Fruit fly (Drosophila melanogaster) whole organism, embryonic: ENCODE measurements around the gene Myo10A.

ENCODE experiments used
- Abd-B ChIP-seq: fragments of 200-800 bp; sonication (Bioruptor generic); optimal IDR thresholded peaks from 2 replicates; lab custom pipeline; 2018; ENCODE audit warnings: missing biosample characterization, mild to moderate bottlenecking, missing genetic modification characterization, moderate library complexity
- Aef1 ChIP-seq: fragments of 200-800 bp; sonication (Bioruptor generic); IDR thresholded peaks from 3 replicates; pipeline ENCODE4 v1.3.6; 2022; ENCODE audit warnings: missing biosample characterization, missing genetic modification characterization
- Atf3 ChIP-seq: fragments of 200-800 bp; sonication (Bioruptor generic); optimal IDR thresholded peaks from 3 replicates; lab custom pipeline; 2016; ENCODE audit warnings: missing biosample characterization, missing genetic modification characterization
- Atf6 ChIP-seq: fragments of 200-800 bp; sonication (Bioruptor generic); IDR thresholded peaks from 2 replicates; pipeline ENCODE4 v1.3.6; 2022; ENCODE audit warnings: missing biosample characterization, missing genetic modification characterization
- BEAF-32 ChIP-seq: fragments of 200-800 bp; sonication (Bioruptor generic); optimal IDR thresholded peaks from 3 replicates; lab custom pipeline; 2017; ENCODE audit warnings: missing biosample characterization, missing genetic modification characterization, mild to moderate bottlenecking, moderate library complexity, missing genetic modification reagents
- Bgb ChIP-seq: fragments of 200-800 bp; sonication (Bioruptor generic); IDR thresholded peaks from 2 replicates; pipeline ENCODE4 v1.3.6; 2022; ENCODE audit warnings: missing biosample characterization, missing genetic modification characterization; ENCODE audit not compliant: partially characterized antibody
- CG10979 ChIP-seq: fragments of 200-800 bp; sonication (Bioruptor generic); optimal IDR thresholded peaks from 2 replicates; lab custom pipeline; 2018; ENCODE audit warnings: missing biosample characterization, mild to moderate bottlenecking, missing genetic modification characterization, moderate library complexity
- CG12299 ChIP-seq: fragments of 200-800 bp; sonication (Bioruptor generic); optimal IDR thresholded peaks from 2 replicates; lab custom pipeline; 2018; ENCODE audit warnings: missing biosample characterization, mild to moderate bottlenecking, missing genetic modification characterization
- CG12769 ChIP-seq: fragments of 200-800 bp; sonication (Bioruptor generic); optimal IDR thresholded peaks from 2 replicates; lab custom pipeline; 2019; ENCODE audit warnings: missing biosample characterization, mild to moderate bottlenecking, missing genetic modification characterization, moderate library complexity
- CG13287 ChIP-seq: fragments of 200-800 bp; sonication (Bioruptor generic); IDR thresholded peaks from 2 replicates; pipeline ENCODE4 v1.3.6; 2022; ENCODE audit warnings: missing biosample characterization, missing genetic modification characterization; ENCODE audit not compliant: partially characterized antibody
- CG14050 ChIP-seq: fragments of 200-800 bp; sonication (Bioruptor generic); IDR thresholded peaks from 3 replicates; pipeline ENCODE4 v1.3.6; 2022; ENCODE audit warnings: missing biosample characterization, missing genetic modification characterization
- CG15269 ChIP-seq: fragments of 200-800 bp; sonication (Bioruptor generic); optimal IDR thresholded peaks from 2 replicates; lab custom pipeline; 2018; ENCODE audit warnings: missing biosample characterization, mild to moderate bottlenecking, missing genetic modification characterization, moderate library complexity
- CG15601 ChIP-seq: fragments of 200-800 bp; sonication (Bioruptor generic); optimal IDR thresholded peaks from 3 replicates; lab custom pipeline; 2019; ENCODE audit warnings: missing biosample characterization, mild to moderate bottlenecking, missing genetic modification characterization, moderate library complexity
- CG1603 ChIP-seq: fragments of 200-800 bp; sonication (Bioruptor generic); optimal IDR thresholded peaks from 2 replicates; lab custom pipeline; 2019; ENCODE audit warnings: missing biosample characterization, mild to moderate bottlenecking, missing genetic modification characterization, moderate library complexity
- CG17186 ChIP-seq: fragments of 200-800 bp; sonication (Bioruptor generic); optimal IDR thresholded peaks from 3 replicates; lab custom pipeline; 2017; ENCODE audit warnings: missing biosample characterization, missing genetic modification reagents, missing genetic modification characterization
- CG17328 ChIP-seq: fragments of 200-800 bp; sonication (Bioruptor generic); IDR thresholded peaks from 2 replicates; pipeline ENCODE4 v1.3.6; 2022; ENCODE audit warnings: missing biosample characterization, missing genetic modification characterization
- CG2120 ChIP-seq: fragments of 200-800 bp; sonication (Bioruptor generic); optimal IDR thresholded peaks from 3 replicates; lab custom pipeline; 2016; ENCODE audit warnings: missing biosample characterization, missing genetic modification characterization
- CG2202 ChIP-seq: fragments of 200-800 bp; sonication (Bioruptor generic); optimal IDR thresholded peaks from 2 replicates; lab custom pipeline; 2018; ENCODE audit warnings: missing biosample characterization, mild to moderate bottlenecking, missing genetic modification characterization
- CG4617 ChIP-seq: fragments of 200-800 bp; sonication (Bioruptor generic); optimal IDR thresholded peaks from 3 replicates; lab custom pipeline; 2016; ENCODE audit warnings: missing biosample characterization, missing genetic modification characterization, borderline replicate concordance
- CG6272 ChIP-seq: fragments of 200-800 bp; sonication (Bioruptor generic); IDR thresholded peaks from 2 replicates; pipeline ENCODE4 v1.3.6; 2022; ENCODE audit warnings: missing biosample characterization, missing genetic modification characterization
- CG6683 ChIP-seq: fragments of 200-800 bp; sonication (Bioruptor generic); optimal IDR thresholded peaks from 2 replicates; lab custom pipeline; 2017; ENCODE audit warnings: missing biosample characterization, mild to moderate bottlenecking, missing genetic modification characterization, missing genetic modification reagents
- CG7745 ChIP-seq: fragments of 200-800 bp; sonication (Bioruptor generic); optimal IDR thresholded peaks from 2 replicates; lab custom pipeline; 2018; ENCODE audit warnings: missing biosample characterization, mild to moderate bottlenecking, missing genetic modification characterization, moderate library complexity
- CG7987 ChIP-seq: fragments of 200-800 bp; sonication (Bioruptor generic); optimal IDR thresholded peaks from 2 replicates; lab custom pipeline; 2018; ENCODE audit warnings: missing biosample characterization, mild to moderate bottlenecking, missing genetic modification characterization, moderate library complexity
- CG8359 ChIP-seq: fragments of 200-800 bp; sonication (Bioruptor generic); optimal IDR thresholded peaks from 2 replicates; lab custom pipeline; 2017; ENCODE audit warnings: missing biosample characterization, mild to moderate bottlenecking, missing genetic modification characterization, borderline replicate concordance
- CG9609 ChIP-seq: fragments of 200-800 bp; sonication (Bioruptor generic); optimal IDR thresholded peaks from 3 replicates; lab custom pipeline; 2016; ENCODE audit warnings: missing biosample characterization, missing genetic modification characterization
- Doc2 ChIP-seq: fragments of 200-800 bp; sonication (Bioruptor generic); IDR thresholded peaks from 2 replicates; pipeline ENCODE4 v1.3.6; 2022; ENCODE audit warnings: missing biosample characterization, missing genetic modification characterization
- Ets65A ChIP-seq: fragments of 200-800 bp; sonication (Bioruptor generic); peaks from one replicate; lab custom pipeline; 2016; ENCODE audit warnings: missing biosample characterization, missing genetic modification characterization
- Fer1 ChIP-seq: fragments of 200-800 bp; sonication (Bioruptor generic); optimal IDR thresholded peaks from 2 replicates; lab custom pipeline; 2017; ENCODE audit warnings: missing biosample characterization, mild to moderate bottlenecking, missing genetic modification characterization
- Hr78 ChIP-seq, 2 experiments: fragments of 200-800 bp in 1 of 2; fragments of >200 bp in 1 of 2; sonication (Bioruptor generic) in 1 of 2; optimal IDR thresholded peaks; 2 replicates each; lab custom pipeline; 2017 to 2019; ENCODE audit warnings: missing biosample characterization in 2 of 2, missing genetic modification characterization in 2 of 2, mild to moderate bottlenecking in 1 of 2, moderate library complexity in 1 of 2
- Lhr ChIP-seq: fragments of 200-800 bp; sonication (Bioruptor generic); optimal IDR thresholded peaks from 3 replicates; lab custom pipeline; 2017; ENCODE audit warnings: mild to moderate bottlenecking, missing biosample characterization, missing genetic modification reagents, missing genetic modification characterization
- Oli ChIP-seq: fragments of 200-800 bp; sonication (Bioruptor generic); optimal IDR thresholded peaks from 2 replicates; lab custom pipeline; 2018; ENCODE audit warnings: missing biosample characterization, mild to moderate bottlenecking, missing genetic modification characterization, moderate library complexity
- PHDP ChIP-seq: fragments of 200-800 bp; sonication (Bioruptor generic); optimal IDR thresholded peaks from 3 replicates; lab custom pipeline; 2018; ENCODE audit warnings: missing biosample characterization, mild to moderate bottlenecking, missing genetic modification characterization, moderate library complexity
- Pdp1 ChIP-seq, 2 experiments: fragments of 200-800 bp; sonication (Bioruptor generic); optimal IDR thresholded peaks; 3 replicates each; lab custom pipeline; 2016; ENCODE audit warnings: missing biosample characterization in 2 of 2, missing genetic modification characterization in 2 of 2, mild to moderate bottlenecking in 1 of 2, moderate library complexity in 1 of 2
- Xbp1 ChIP-seq: fragments of 200-800 bp; sonication (Bioruptor generic); optimal IDR thresholded peaks from 3 replicates; lab custom pipeline; 2016; ENCODE audit warnings: missing biosample characterization, mild to moderate bottlenecking, missing genetic modification characterization
- bcd ChIP-seq: fragments of 200-800 bp; sonication (Bioruptor generic); optimal IDR thresholded peaks from 2 replicates; lab custom pipeline; 2017; ENCODE audit warnings: missing biosample characterization, mild to moderate bottlenecking, missing genetic modification characterization
- caup ChIP-seq: fragments of 200-800 bp; sonication (Bioruptor generic); optimal IDR thresholded peaks from 3 replicates; lab custom pipeline; 2017; ENCODE audit warnings: missing biosample characterization, mild to moderate bottlenecking, missing genetic modification characterization, moderate library complexity; ENCODE audit not compliant: severe bottlenecking
- chm ChIP-seq: fragments of 200-800 bp; sonication (Bioruptor generic); IDR thresholded peaks from 2 replicates; pipeline ENCODE4 v1.3.6; 2022; ENCODE audit warnings: missing biosample characterization, missing genetic modification characterization
- ci ChIP-seq: fragments of 200-800 bp; sonication (Bioruptor generic); IDR thresholded peaks from 3 replicates; pipeline ENCODE4 v1.3.6; 2022; ENCODE audit warnings: missing biosample characterization, missing genetic modification characterization
- crc ChIP-seq: fragments of 200-800 bp; sonication (Bioruptor generic); optimal IDR thresholded peaks from 2 replicates; lab custom pipeline; 2016; ENCODE audit warnings: missing biosample characterization, missing genetic modification characterization
- dmrt99B ChIP-seq: fragments of 200-800 bp; sonication (Bioruptor generic); optimal IDR thresholded peaks from 2 replicates; lab custom pipeline; 2018; ENCODE audit warnings: missing biosample characterization, mild to moderate bottlenecking, missing genetic modification characterization, moderate library complexity
- dpn ChIP-seq, 2 experiments: fragments of 200-800 bp; sonication (Bioruptor generic); optimal IDR thresholded peaks; 3 replicates each; lab custom pipeline; 2016; ENCODE audit warnings: missing biosample characterization in 2 of 2, missing genetic modification characterization in 2 of 2
- eyg ChIP-seq: fragments of 200-800 bp; sonication (Bioruptor generic); optimal IDR thresholded peaks from 3 replicates; lab custom pipeline; 2016; ENCODE audit warnings: missing biosample characterization, missing genetic modification characterization
- fu2 ChIP-seq: fragments of 200-800 bp; sonication (Bioruptor generic); optimal IDR thresholded peaks from 2 replicates; lab custom pipeline; 2016; ENCODE audit warnings: missing biosample characterization, missing genetic modification characterization
- ind ChIP-seq: fragments of 200-800 bp; sonication (Bioruptor generic); optimal IDR thresholded peaks from 3 replicates; lab custom pipeline; 2016; ENCODE audit warnings: missing biosample characterization, missing genetic modification characterization
- nerfin-2 ChIP-seq: fragments of 200-800 bp; sonication (Bioruptor generic); IDR thresholded peaks from 2 replicates; pipeline ENCODE4 v1.3.6; 2022; ENCODE audit warnings: missing biosample characterization, missing genetic modification characterization; ENCODE audit not compliant: partially characterized antibody
- oc ChIP-seq: fragments of 200-800 bp; sonication (Bioruptor generic); optimal IDR thresholded peaks from 2 replicates; lab custom pipeline; 2018; ENCODE audit warnings: missing biosample characterization, mild to moderate bottlenecking, missing genetic modification characterization, moderate library complexity
- p53 ChIP-seq: fragments of 200-800 bp; sonication (Bioruptor generic); optimal IDR thresholded peaks from 2 replicates; lab custom pipeline; 2016; ENCODE audit warnings: missing biosample characterization, missing genetic modification characterization
- shn ChIP-seq: fragments of 200-800 bp; sonication (Bioruptor generic); optimal IDR thresholded peaks from 3 replicates; lab custom pipeline; 2016; ENCODE audit warnings: missing biosample characterization, missing genetic modification characterization
- trh ChIP-seq: fragments of 200-800 bp; sonication (Bioruptor generic); optimal IDR thresholded peaks from 2 replicates; lab custom pipeline; 2016; ENCODE audit warnings: missing biosample characterization, missing genetic modification characterization
- unpg ChIP-seq: fragments of 200-800 bp; sonication (Bioruptor generic); optimal IDR thresholded peaks from 3 replicates; lab custom pipeline; 2018; ENCODE audit warnings: missing biosample characterization, mild to moderate bottlenecking, missing genetic modification characterization, moderate library complexity

The Myo10A gene

DNA sequence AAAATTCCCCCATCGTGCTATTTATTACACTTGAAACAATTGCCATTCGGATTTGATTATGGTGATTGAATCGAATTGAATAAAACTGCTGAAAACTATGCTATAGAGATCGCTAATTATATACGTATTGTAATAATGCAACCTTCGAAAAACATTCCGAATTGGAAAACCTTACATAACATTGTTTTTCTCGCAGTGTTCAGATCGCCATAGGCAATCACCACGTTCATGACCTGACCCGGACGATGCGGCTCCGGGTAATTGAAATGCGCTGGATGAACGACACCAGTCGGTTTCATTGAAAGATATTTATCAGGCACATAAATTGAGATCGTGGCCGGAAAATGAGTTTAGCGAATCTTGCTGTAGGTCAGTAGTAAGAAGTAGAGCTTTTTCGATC lies 47.9 kb upstream of the Myo10A start:
- 0 out of 2 replicates have a peak, but pooled peaks have one; percentile 33 for TF ChIP-seq CG17328
- no peak for TF ChIP-seq p53 (GFP tag; lab: Kevin White, UChicago)
- TF ChIP-seq Abd-B (GFP tag; lab: Kevin White, UChicago), result no peak
- TF ChIP-seq Atf3 (GFP tag; lab: Kevin White, UChicago), result no peak
- TF ChIP-seq eyg (GFP tag; lab: Kevin White, UChicago), result no peak
- no peak for TF ChIP-seq caup
- TF ChIP-seq CG1603 (tag; lab: Kevin White, UChicago), result peak; percentile 41
- no peak for TF ChIP-seq Lhr (GFP tag; lab: Kevin White, UChicago)
- TF ChIP-seq CG12299, result no peak
- no peak for TF ChIP-seq CG4617 (GFP tag; lab: Kevin White, UChicago)
- no peak for TF ChIP-seq CG13287 (GFP tag; lab: Robert Waterston, UW)
- peak; percentile 23 for TF ChIP-seq Oli (tag; lab: Kevin White, UChicago)
- no peak for TF ChIP-seq CG14050 (GFP tag; lab: Robert Waterston, UW)
- TF ChIP-seq dmrt99B (tag; lab: Kevin White, UChicago), result peak; percentile 6
- TF ChIP-seq CG6683 (GFP tag; lab: Kevin White, UChicago), result no peak
- TF ChIP-seq Fer1 (GFP tag; lab: Kevin White, UChicago), result no peak
- no peak for TF ChIP-seq CG17186 (GFP tag; lab: Kevin White, UChicago)
- peak in 1 of 2 experiments; percentile 5 for TF ChIP-seq dpn (GFP tag; optimal IDR thresholded peaks at IDR 0.05; lab: Kevin White, UChicago)
- TF ChIP-seq ci (GFP tag; lab: Robert Waterston, UW), result no peak
- no peak for TF ChIP-seq CG15601 (tag; lab: Kevin White, UChicago)
- no peak for TF ChIP-seq oc (tag; lab: Kevin White, UChicago)
- TF ChIP-seq Aef1 (GFP tag; lab: Robert Waterston, UW), result no peak
- TF ChIP-seq Pdp1 (GFP tag; optimal IDR thresholded peaks at IDR 0.05; lab: Kevin White, UChicago), result peak in 1 of 2 experiments; percentile 41
- TF ChIP-seq trh (GFP tag; lab: Kevin White, UChicago), result no peak
- no peak for TF ChIP-seq bcd (GFP tag; lab: Kevin White, UChicago)
- no peak for TF ChIP-seq nerfin-2 (GFP tag; lab: Robert Waterston, UW)
- TF ChIP-seq Doc2 (GFP tag; lab: Robert Waterston, UW), result no peak
- TF ChIP-seq crc (GFP tag; lab: Kevin White, UChicago), result no peak
- no peak for TF ChIP-seq CG2202 (tag; lab: Kevin White, UChicago)
- no peak for TF ChIP-seq fu2 (GFP tag; lab: Kevin White, UChicago)
- TF ChIP-seq CG2120 (GFP tag; lab: Kevin White, UChicago), result no peak
- no peak for TF ChIP-seq Atf6 (GFP tag; lab: Robert Waterston, UW)
- peak; percentile 19 for TF ChIP-seq Xbp1 (GFP tag; lab: Kevin White, UChicago)
- TF ChIP-seq shn (GFP tag; lab: Kevin White, UChicago), result no peak
- peak; percentile 4 for TF ChIP-seq CG9609 (GFP tag; lab: Kevin White, UChicago)
- TF ChIP-seq ind (GFP tag; lab: Kevin White, UChicago), result peak; percentile 5
- TF ChIP-seq CG7745, result no peak
- no peak for TF ChIP-seq CG12769 (tag; lab: Kevin White, UChicago)
- TF ChIP-seq Bgb, result no peak
- TF ChIP-seq CG10979, result peak; percentile 16
- TF ChIP-seq CG6272, result no peak
- TF ChIP-seq unpg (GFP tag; lab: Kevin White, UChicago), result peak; percentile 29
- no peak for TF ChIP-seq chm (GFP tag; lab: Robert Waterston, UW)
- TF ChIP-seq CG15269 (tag; lab: Kevin White, UChicago), result no peak
- no peak for TF ChIP-seq CG7987
- peak; percentile 12 for TF ChIP-seq PHDP (tag; lab: Kevin White, UChicago)
- no peak for TF ChIP-seq BEAF-32 (GFP tag; lab: Kevin White, UChicago)
- peak in 1 of 2 experiments; percentile 1 for TF ChIP-seq Hr78 (GFP tag; optimal IDR thresholded peaks at IDR 0.05; lab: Kevin White, UChicago)
- TF ChIP-seq Ets65A, result peak; percentile 61
- TF ChIP-seq CG8359 (GFP tag; lab: Kevin White, UChicago), result no peak
